Worm (Caenorhabditis elegans) whole organism, L4 larva: ENCODE measurements around the gene C03E10.3.

ENCODE experiments used
- daf-12 ChIP-seq: fragments of 150-350 bp; optimal IDR thresholded peaks from 2 replicates; lab custom pipeline; 2014; ENCODE audit warnings: missing biosample characterization, missing genetic modification reagents, missing genetic modification characterization
- dmd-8 ChIP-seq: fragments of 200-800 bp; sonication (Bioruptor generic); IDR thresholded peaks from 2 replicates; pipeline ENCODE4 v1.3.6; 2022; ENCODE audit warnings: missing genetic modification characterization, missing compliant biosample characterization
- lin-38 ChIP-seq: fragments of 200-800 bp; sonication (Bioruptor generic); IDR thresholded peaks from 2 replicates; pipeline ENCODE4 v1.3.6; 2022; ENCODE audit warnings: missing genetic modification reagents, missing genetic modification characterization, missing compliant biosample characterization
- lir-3 ChIP-seq: sonication (generic microtip); optimal IDR thresholded peaks from 2 replicates; lab custom pipeline; 2016; ENCODE audit warnings: mild to moderate bottlenecking, missing genetic modification characterization, missing compliant biosample characterization
- mxl-2 ChIP-seq: fragments of 200-800 bp; sonication (Bioruptor generic); conservative IDR thresholded peaks from 2 replicates; pipeline ENCODE4 v1.3.6; 2022; ENCODE audit warnings: missing genetic modification reagents, missing genetic modification characterization, missing compliant biosample characterization
- mxl-3 ChIP-seq: fragments of 200-800 bp; sonication (Bioruptor generic); optimal IDR thresholded peaks from 2 replicates; lab custom pipeline; 2018; ENCODE audit warnings: mild to moderate bottlenecking, missing genetic modification characterization, missing compliant biosample characterization
- nhr-76 ChIP-seq: fragments of 150-350 bp; optimal IDR thresholded peaks from 2 replicates; lab custom pipeline; 2014; ENCODE audit warnings: missing biosample characterization, missing genetic modification characterization
- nhr-77 ChIP-seq: fragments of 150-350 bp; optimal IDR thresholded peaks from 2 replicates; lab custom pipeline; 2014; ENCODE audit warnings: missing biosample characterization, missing genetic modification characterization
- unc-62 ChIP-seq, 3 experiments: fragments of 150-350 bp in 1 of 3; sonication (generic microtip); optimal IDR thresholded peaks in 2 of 3; peaks in 1 of 3; 1 replicate in 1 of 3; 2 replicates in 2 of 3; lab custom pipeline; 2014 to 2017; ENCODE audit warnings: missing biosample characterization in 3 of 3, missing genetic modification characterization in 3 of 3, missing genetic modification reagents in 3 of 3, missing genotype in 1 of 3

- TF ChIP-seq daf-12 (tag; lab: Kevin White, UChicago) (no peak), mxl-2 (GFP tag; lab: Robert Waterston, UW) (no peak), lir-3 (no peak), mxl-3 (GFP tag; lab: Kevin White, UChicago) (no peak), unc-62 (GFP tag; optimal IDR thresholded peaks at IDR 0.05 in 1 of 2; lab: Kevin White, UChicago) (peak in 1 of 2 experiments; percentile 95), unc-62 (tag; optimal IDR thresholded peaks at IDR 0.05; lab: Kevin White, UChicago) (no peak), nhr-77 (tag; lab: Kevin White, UChicago) (no peak), lin-38 (GFP tag; lab: Robert Waterston, UW) (no peak), dmd-8 (GFP tag; lab: Robert Waterston, UW) (no peak), nhr-76 (tag; lab: Kevin White, UChicago) (no peak)
Observed at ce11 chrV:11251798-11252197, 34.4 kb upstream of the C03E10.3 start.
